Fruit fly (Drosophila melanogaster) whole organism, prepupa: ENCODE measurements around the gene haf.
A peak's percentile ranks its signal among the peaks of the same experiment; 100 is the strongest.

Experiments
- CG10631 ChIP-seq: fragments of 200-800 bp; sonication (Bioruptor generic); optimal IDR thresholded peaks from 2 replicates; lab custom pipeline; 2016; ENCODE audit warnings: missing biosample characterization, missing genetic modification characterization
- CG10669 ChIP-seq: fragments of 200-800 bp; sonication (Bioruptor generic); optimal IDR thresholded peaks from 3 replicates; lab custom pipeline; 2018; ENCODE audit warnings: missing biosample characterization, mild to moderate bottlenecking, missing genetic modification characterization, moderate library complexity
- CG11294 ChIP-seq: fragments of 200-800 bp; sonication (Bioruptor generic); IDR thresholded peaks from 2 replicates; pipeline ENCODE4 v1.3.6; 2022; ENCODE audit warnings: missing biosample characterization, missing genetic modification characterization
- CG11762 ChIP-seq: fragments of 200-800 bp; sonication (Bioruptor generic); optimal IDR thresholded peaks from 3 replicates; lab custom pipeline; 2016; ENCODE audit warnings: missing biosample characterization, missing genetic modification characterization; ENCODE audit not compliant: insufficient read depth
- CG11902 ChIP-seq: fragments of 200-800 bp; sonication (Bioruptor generic); optimal IDR thresholded peaks from 3 replicates; lab custom pipeline; 2016; ENCODE audit warnings: missing biosample characterization, missing genetic modification characterization
- CG15336 ChIP-seq: fragments of 200-800 bp; sonication (Bioruptor generic); IDR thresholded peaks from 2 replicates; pipeline ENCODE4 v1.3.6; 2022; ENCODE audit warnings: missing biosample characterization, missing genetic modification characterization
- CG1621 ChIP-seq: fragments of 200-800 bp; sonication (Bioruptor generic); optimal IDR thresholded peaks from 3 replicates; lab custom pipeline; 2018; ENCODE audit warnings: missing biosample characterization, mild to moderate bottlenecking, missing genetic modification characterization
- CG3032 ChIP-seq: fragments of 200-800 bp; optimal IDR thresholded peaks from 2 replicates; lab custom pipeline; 2019; ENCODE audit warnings: missing biosample characterization, mild to moderate bottlenecking, missing genetic modification characterization, moderate library complexity
- CG31627 ChIP-seq: fragments of 200-800 bp; sonication (Bioruptor generic); optimal IDR thresholded peaks from 3 replicates; lab custom pipeline; 2016; ENCODE audit warnings: missing biosample characterization, missing genetic modification characterization
- CG32006 ChIP-seq: fragments of 200-800 bp; sonication (Bioruptor generic); optimal IDR thresholded peaks from 3 replicates; lab custom pipeline; 2017; ENCODE audit warnings: missing biosample characterization, mild to moderate bottlenecking, missing genetic modification characterization
- CG34406 ChIP-seq: fragments of 200-800 bp; sonication (Bioruptor generic); optimal IDR thresholded peaks from 3 replicates; lab custom pipeline; 2016; ENCODE audit warnings: missing biosample characterization, missing genetic modification characterization
- CG3919 ChIP-seq: fragments of 200-800 bp; sonication (Bioruptor generic); optimal IDR thresholded peaks from 3 replicates; lab custom pipeline; 2016; ENCODE audit warnings: missing biosample characterization, missing genetic modification characterization
- CG4318 ChIP-seq: fragments of 200-800 bp; sonication (Bioruptor generic); optimal IDR thresholded peaks from 3 replicates; lab custom pipeline; 2017; ENCODE audit warnings: missing biosample characterization, mild to moderate bottlenecking, missing genetic modification characterization
- CG6163 ChIP-seq: fragments of 200-800 bp; sonication (Bioruptor generic); IDR thresholded peaks from 3 replicates; pipeline ENCODE4 v1.3.6; 2022; ENCODE audit warnings: missing biosample characterization, missing genetic modification characterization
- CG6792 ChIP-seq: fragments of 200-800 bp; sonication (Bioruptor generic); optimal IDR thresholded peaks from 3 replicates; lab custom pipeline; 2016; ENCODE audit warnings: missing biosample characterization, missing genetic modification characterization
- CG6808 ChIP-seq: fragments of 200-800 bp; sonication (Bioruptor generic); optimal IDR thresholded peaks from 3 replicates; lab custom pipeline; 2017; ENCODE audit warnings: missing biosample characterization, missing genetic modification characterization, mild to moderate bottlenecking, moderate library complexity, missing genetic modification reagents
- CG6854 ChIP-seq: fragments of 200-800 bp; sonication (Bioruptor generic); optimal IDR thresholded peaks from 2 replicates; lab custom pipeline; 2017; ENCODE audit warnings: missing biosample characterization, mild to moderate bottlenecking, missing genetic modification characterization
- CG7368 ChIP-seq: fragments of 200-800 bp; sonication (Bioruptor generic); optimal IDR thresholded peaks from 3 replicates; lab custom pipeline; 2016; ENCODE audit warnings: missing biosample characterization, missing genetic modification characterization
- CG8119 ChIP-seq: fragments of 200-800 bp; sonication (Bioruptor generic); IDR thresholded peaks from 3 replicates; pipeline ENCODE4 v1.3.6; 2022; ENCODE audit warnings: missing biosample characterization, missing genetic modification characterization
- CG8632 ChIP-seq: fragments of 200-800 bp; sonication (Bioruptor generic); optimal IDR thresholded peaks from 3 replicates; lab custom pipeline; 2016; ENCODE audit warnings: missing biosample characterization, missing genetic modification characterization
- CG9139 ChIP-seq: fragments of 200-800 bp; sonication (Bioruptor generic); optimal IDR thresholded peaks from 3 replicates; lab custom pipeline; 2017; ENCODE audit warnings: missing biosample characterization, mild to moderate bottlenecking, missing genetic modification characterization
- Eip75B ChIP-seq: fragments of 200-800 bp; sonication (Bioruptor generic); optimal IDR thresholded peaks from 3 replicates; lab custom pipeline; 2016; ENCODE audit warnings: missing biosample characterization, missing genetic modification characterization
- Eip78C ChIP-seq: fragments of 200-800 bp; sonication (Bioruptor generic); peaks from one replicate; lab custom pipeline; 2016; ENCODE audit warnings: missing biosample characterization, missing genetic modification characterization
- Eip93F ChIP-seq: fragments of 200-800 bp; sonication (Bioruptor generic); optimal IDR thresholded peaks from 2 replicates; lab custom pipeline; 2016; ENCODE audit warnings: missing biosample characterization, mild to moderate bottlenecking, missing genetic modification characterization
- Ets21C ChIP-seq: fragments of 200-800 bp; sonication (Bioruptor generic); optimal IDR thresholded peaks from 3 replicates; lab custom pipeline; 2016; ENCODE audit warnings: missing biosample characterization, missing genetic modification characterization
- Ets96B ChIP-seq: fragments of 200-800 bp; optimal IDR thresholded peaks from 2 replicates; lab custom pipeline; 2019; ENCODE audit warnings: missing biosample characterization, mild to moderate bottlenecking, missing genetic modification characterization, moderate library complexity
- Hr38 ChIP-seq: sonication (Bioruptor generic); optimal IDR thresholded peaks from 2 replicates; lab custom pipeline; 2016; ENCODE audit warnings: missing biosample characterization, missing genetic modification characterization
- Hr39 ChIP-seq: fragments of 200-800 bp; sonication (Bioruptor generic); optimal IDR thresholded peaks from 2 replicates; lab custom pipeline; 2016; ENCODE audit warnings: missing biosample characterization, missing genetic modification characterization
- Hr4 ChIP-seq: fragments of 200-800 bp; sonication (Bioruptor generic); optimal IDR thresholded peaks from 3 replicates; lab custom pipeline; 2016; ENCODE audit warnings: missing biosample characterization, missing genetic modification characterization
- Lpt ChIP-seq: fragments of 200-800 bp; sonication (Bioruptor generic); optimal IDR thresholded peaks from 3 replicates; lab custom pipeline; 2016; ENCODE audit warnings: missing biosample characterization, missing genetic modification characterization
- Met ChIP-seq: fragments of 200-800 bp; sonication (Bioruptor generic); optimal IDR thresholded peaks from 3 replicates; lab custom pipeline; 2016; ENCODE audit warnings: missing biosample characterization, missing genetic modification characterization
- Smox ChIP-seq: fragments of 200-800 bp; sonication (Bioruptor generic); optimal IDR thresholded peaks from 3 replicates; lab custom pipeline; 2016; ENCODE audit warnings: missing biosample characterization, missing genetic modification characterization
- Sox102F ChIP-seq: fragments of 200-800 bp; sonication (Bioruptor generic); optimal IDR thresholded peaks from 2 replicates; lab custom pipeline; 2016; ENCODE audit warnings: missing biosample characterization, mild to moderate bottlenecking, missing genetic modification characterization
- Sox14 ChIP-seq: fragments of 200-800 bp; sonication (Bioruptor generic); optimal IDR thresholded peaks from 3 replicates; lab custom pipeline; 2016; ENCODE audit warnings: missing biosample characterization, missing genetic modification characterization
- Sox15 ChIP-seq: fragments of 200-800 bp; sonication (Bioruptor generic); optimal IDR thresholded peaks from 3 replicates; lab custom pipeline; 2016; ENCODE audit warnings: missing biosample characterization, missing genetic modification characterization
- achi ChIP-seq: fragments of 200-800 bp; sonication (Bioruptor generic); optimal IDR thresholded peaks from 3 replicates; lab custom pipeline; 2016; ENCODE audit warnings: missing biosample characterization, missing genetic modification characterization
- acj6 ChIP-seq: fragments of 200-800 bp; sonication (Bioruptor generic); optimal IDR thresholded peaks from 3 replicates; lab custom pipeline; 2016; ENCODE audit warnings: missing biosample characterization, missing genetic modification characterization
- cyc ChIP-seq: fragments of 200-800 bp; sonication (Bioruptor generic); optimal IDR thresholded peaks from 3 replicates; lab custom pipeline; 2016; ENCODE audit warnings: missing biosample characterization, missing genetic modification characterization
- dac ChIP-seq: fragments of 200-800 bp; sonication (Bioruptor generic); optimal IDR thresholded peaks from 2 replicates; lab custom pipeline; 2017; ENCODE audit warnings: missing biosample characterization, mild to moderate bottlenecking, missing genetic modification characterization
- dsx ChIP-seq: fragments of 200-800 bp; optimal IDR thresholded peaks from 3 replicates; lab custom pipeline; 2019; ENCODE audit warnings: missing biosample characterization, mild to moderate bottlenecking, missing genetic modification characterization, moderate library complexity; ENCODE audit not compliant: poor library complexity, severe bottlenecking
- esn ChIP-seq: fragments of 200-800 bp; sonication (Bioruptor generic); optimal IDR thresholded peaks from 2 replicates; lab custom pipeline; 2016; ENCODE audit warnings: missing biosample characterization, mild to moderate bottlenecking, missing genetic modification characterization, moderate library complexity
- fd59A ChIP-seq: fragments of 200-800 bp; sonication (Bioruptor generic); optimal IDR thresholded peaks from 2 replicates; lab custom pipeline; 2017; ENCODE audit warnings: missing biosample characterization, mild to moderate bottlenecking, missing genetic modification characterization, missing genetic modification reagents
- fd85E ChIP-seq: fragments of 200-800 bp; sonication (Bioruptor generic); optimal IDR thresholded peaks from 3 replicates; lab custom pipeline; 2016; ENCODE audit warnings: missing biosample characterization, missing genetic modification characterization
- fkh ChIP-seq: fragments of 200-800 bp; sonication (Bioruptor generic); optimal IDR thresholded peaks from 3 replicates; lab custom pipeline; 2017; ENCODE audit warnings: missing biosample characterization, mild to moderate bottlenecking, missing genetic modification characterization, moderate library complexity
- lz ChIP-seq: fragments of 200-800 bp; sonication (Bioruptor generic); optimal IDR thresholded peaks from 3 replicates; lab custom pipeline; 2016; ENCODE audit warnings: missing biosample characterization, missing genetic modification characterization
- pdm3 ChIP-seq: fragments of 200-800 bp; sonication (Bioruptor generic); optimal IDR thresholded peaks from 3 replicates; lab custom pipeline; 2016; ENCODE audit warnings: missing biosample characterization, missing genetic modification characterization
- salr ChIP-seq, 2 experiments: fragments of 200-800 bp; sonication (Bioruptor generic); optimal IDR thresholded peaks; 3 replicates each; lab custom pipeline; 2016 to 2018; ENCODE audit warnings: missing biosample characterization in 2 of 2, missing genetic modification characterization in 2 of 2, mild to moderate bottlenecking in 1 of 2
- ss ChIP-seq, 2 experiments: fragments of 200-800 bp; sonication (Bioruptor generic); optimal IDR thresholded peaks; 2 replicates in 1 of 2; 3 replicates in 1 of 2; lab custom pipeline; 2017 to 2018; ENCODE audit warnings: mild to moderate bottlenecking in 2 of 2, missing biosample characterization in 2 of 2, missing genetic modification characterization in 2 of 2, moderate library complexity in 1 of 2

The haf gene

DNA sequence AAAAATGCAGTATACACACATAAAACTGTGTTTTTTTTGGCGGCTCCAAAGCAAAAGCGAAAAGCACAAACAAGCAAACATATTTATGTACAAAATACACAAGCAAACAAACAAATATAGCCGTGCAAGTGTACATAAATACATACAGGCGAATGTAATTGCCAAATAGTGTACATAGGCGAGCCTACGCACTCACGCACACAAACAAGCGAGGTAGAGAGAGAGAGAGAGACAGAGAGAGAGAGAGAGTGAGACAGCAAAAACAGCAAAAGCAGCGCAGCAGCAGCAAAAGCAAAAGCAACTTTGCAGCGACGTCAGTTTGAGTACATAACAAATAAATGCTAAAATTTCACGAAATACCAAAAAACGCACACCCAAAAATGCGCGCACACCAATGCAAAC is 93.7 kb downstream of the haf start:
- TF ChIP-seq Sox102F (GFP tag; lab: Kevin White, UChicago) (no peak), fkh (GFP tag; lab: Kevin White, UChicago) (peak; percentile 97), Met (GFP tag; lab: Kevin White, UChicago) (no peak), CG8119 (no peak), Hr39 (GFP tag; lab: Kevin White, UChicago) (no peak)

DNA sequence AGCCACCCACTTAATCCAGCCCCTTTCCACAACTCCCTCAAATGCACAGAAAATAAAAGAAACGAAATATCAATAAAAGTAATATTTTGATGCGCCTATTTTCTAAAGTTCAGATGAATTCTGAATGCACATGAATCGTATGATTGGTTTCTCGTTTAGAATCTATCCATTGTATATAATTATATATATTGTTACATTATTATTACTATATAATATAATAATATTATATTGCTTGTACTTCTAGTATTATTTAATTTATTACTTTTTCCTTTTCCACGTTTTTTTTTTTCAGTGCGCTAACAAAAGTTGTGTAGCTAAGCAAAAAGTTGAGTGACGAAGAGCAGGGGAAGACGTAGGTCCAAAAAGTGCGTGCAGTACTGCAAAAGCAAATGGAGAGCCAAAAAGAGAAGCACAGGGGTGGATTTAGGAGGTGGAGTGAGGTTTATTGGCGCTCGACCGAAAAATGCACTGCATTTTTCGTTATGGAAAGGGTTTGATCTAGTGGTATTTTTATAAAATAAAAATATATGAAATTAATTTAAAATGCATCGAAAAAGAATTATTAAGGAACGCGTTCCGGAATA is 94.4 kb downstream of the haf start:
- TF ChIP-seq CG34406 (GFP tag; lab: Kevin White, UChicago) (no peak), dsx (GFP tag; lab: Kevin White, UChicago) (peak; percentile 7), lz (GFP tag; lab: Kevin White, UChicago) (peak; percentile 47), CG8632 (GFP tag; lab: Kevin White, UChicago) (peak; percentile 11), CG6792 (GFP tag; lab: Kevin White, UChicago) (peak; percentile 56), pdm3 (GFP tag; lab: Kevin White, UChicago) (peak; percentile 69), CG10631 (GFP tag; lab: Kevin White, UChicago) (peak; percentile 55), Hr4 (GFP tag; lab: Kevin White, UChicago) (peak; percentile 52), salr (GFP tag; optimal IDR thresholded peaks at IDR 0.05; lab: Kevin White, UChicago) (peak in 1 of 2 experiments; percentile 3), cyc (GFP tag; lab: Kevin White, UChicago) (peak; percentile 47), Ets96B (tag; lab: Kevin White, UChicago) (peak; percentile 33), Met (GFP tag; lab: Kevin White, UChicago) (peak; percentile 54), ss (GFP tag; optimal IDR thresholded peaks at IDR 0.05; lab: Kevin White, UChicago) (peak in 1 of 2 experiments; percentile 8), fkh (GFP tag; lab: Kevin White, UChicago) (no peak), Smox (GFP tag; lab: Kevin White, UChicago) (peak; percentile 26), CG10669 (GFP tag; lab: Kevin White, UChicago) (peak; percentile 61), CG4318 (GFP tag; lab: Kevin White, UChicago) (peak; percentile 29), CG15336 (GFP tag; lab: Robert Waterston, UW) (peak; percentile 70), dac (GFP tag; lab: Kevin White, UChicago) (peak; percentile 40), CG3919 (GFP tag; lab: Kevin White, UChicago) (peak; percentile 67), CG3032 (tag; lab: Kevin White, UChicago) (peak; percentile 70), CG11902 (GFP tag; lab: Kevin White, UChicago) (peak; percentile 77), CG31627 (GFP tag; lab: Kevin White, UChicago) (peak; percentile 45), Eip78C (GFP tag; lab: Kevin White, UChicago) (peak; percentile 71), CG1621 (no peak), Sox15 (GFP tag; lab: Kevin White, UChicago) (peak; percentile 54), Lpt (GFP tag; lab: Kevin White, UChicago) (peak; percentile 43), CG6163 (GFP tag; lab: Robert Waterston, UW) (peak; percentile 80), CG6854 (GFP tag; lab: Kevin White, UChicago) (no peak), CG11294 (GFP tag; lab: Robert Waterston, UW) (peak; percentile 61; the same call in 1 of the 2 replicates), Hr39 (GFP tag; lab: Kevin White, UChicago) (peak; percentile 43), fd59A (GFP tag; lab: Kevin White, UChicago) (no peak), CG9139 (GFP tag; lab: Kevin White, UChicago) (no peak), CG32006 (GFP tag; lab: Kevin White, UChicago) (peak; percentile 50), Sox102F (GFP tag; lab: Kevin White, UChicago) (peak; percentile 60), CG7368 (no peak), Eip93F (peak; percentile 36), acj6 (GFP tag; lab: Kevin White, UChicago) (peak; percentile 32), esn (peak; percentile 70), Eip75B (peak; percentile 56), CG11762 (GFP tag; lab: Kevin White, UChicago) (peak; percentile 55), fd85E (no peak), Hr38 (GFP tag; lab: Kevin White, UChicago) (no peak), Ets21C (peak; percentile 52), achi (GFP tag; lab: Kevin White, UChicago) (peak; percentile 67), CG6808 (GFP tag; lab: Kevin White, UChicago) (peak; percentile 28), Sox14 (peak; percentile 31)
